Fruit fly (Drosophila melanogaster) whole organism, adult: ENCODE data around the gene CG42305.

Source experiments
- CG1620 ChIP-seq: fragments of 200-800 bp; sonication (Bioruptor generic); optimal IDR thresholded peaks from 2 replicates; lab custom pipeline; 2016; ENCODE audit warnings: missing biosample characterization, missing genetic modification characterization
- CG5204 ChIP-seq: fragments of 200-800 bp; sonication (Bioruptor generic); optimal IDR thresholded peaks from 2 replicates; lab custom pipeline; 2016; ENCODE audit warnings: missing biosample characterization, missing genetic modification characterization
- CG7101 ChIP-seq: fragments of 200-800 bp; sonication (Bioruptor generic); optimal IDR thresholded peaks from 2 replicates; lab custom pipeline; 2018; ENCODE audit warnings: missing biosample characterization, mild to moderate bottlenecking, missing genetic modification characterization, moderate library complexity
- Clk ChIP-seq: fragments of 200-800 bp; sonication (Bioruptor generic); optimal IDR thresholded peaks from 2 replicates; lab custom pipeline; 2017; ENCODE audit warnings: missing biosample characterization, missing genetic modification characterization
- bab1 ChIP-seq: fragments of 200-800 bp; sonication (Bioruptor generic); optimal IDR thresholded peaks from 3 replicates; lab custom pipeline; 2019; ENCODE audit warnings: missing biosample characterization, mild to moderate bottlenecking, missing genetic modification characterization, moderate library complexity
- kay ChIP-seq: fragments of 200-800 bp; sonication (Bioruptor generic); peaks from one replicate; lab custom pipeline; 2016; ENCODE audit warnings: missing biosample characterization, missing genetic modification characterization, borderline replicate concordance
- pad ChIP-seq: fragments of 200-800 bp; sonication (Bioruptor generic); optimal IDR thresholded peaks from 3 replicates; lab custom pipeline; 2017; ENCODE audit warnings: missing biosample characterization, missing genetic modification characterization, mild to moderate bottlenecking, moderate library complexity, missing genetic modification reagents
- tj ChIP-seq: fragments of 200-800 bp; sonication (Bioruptor generic); optimal IDR thresholded peaks from 3 replicates; lab custom pipeline; 2017; ENCODE audit warnings: missing biosample characterization, mild to moderate bottlenecking, missing genetic modification characterization, moderate library complexity

DNA sequence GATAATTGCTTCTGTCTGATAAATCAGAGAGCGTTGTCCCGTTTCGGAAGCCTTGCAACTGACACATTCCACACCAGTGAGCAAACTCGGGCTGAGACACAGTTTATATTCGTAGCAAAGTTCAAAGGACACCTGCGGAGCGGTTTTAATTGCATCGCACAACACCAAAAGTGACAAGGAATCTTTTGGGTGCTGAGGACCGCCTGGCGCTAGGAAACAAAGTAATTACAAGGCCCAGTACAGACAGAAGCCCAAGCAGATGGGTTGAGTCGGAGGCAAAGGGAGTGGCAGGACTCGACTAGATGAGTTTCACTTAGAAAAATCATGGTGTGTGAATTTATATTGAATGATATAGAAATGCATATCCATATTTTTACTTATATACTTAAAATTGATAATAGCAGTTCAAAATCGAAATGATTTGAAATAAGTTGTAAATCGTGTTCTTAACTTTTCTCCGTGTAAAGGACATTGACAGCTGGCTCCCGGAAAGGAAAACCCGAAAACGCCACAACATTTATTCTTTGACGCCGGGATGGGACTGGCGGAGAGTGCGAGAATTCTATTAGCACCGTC is 3.6 kb upstream of the CG42305 start:
- TF ChIP-seq bab1 (no peak), pad (no peak), CG1620 (no peak), Clk (GFP tag; lab: Kevin White, UChicago) (no peak), tj (GFP tag; lab: Kevin White, UChicago) (no peak), kay (GFP tag; lab: Kevin White, UChicago) (no peak), CG7101 (no peak), CG5204 (GFP tag; lab: Kevin White, UChicago) (no peak)
